Fruit fly (Drosophila melanogaster) whole organism, embryonic: ENCODE results near the gene Scgalpha.

Source experiments
- Blimp-1 ChIP-seq: fragments of 200-800 bp; sonication (Bioruptor generic); optimal IDR thresholded peaks from 3 replicates; lab custom pipeline; 2018; ENCODE audit warnings: missing biosample characterization, missing genetic modification characterization, mild to moderate bottlenecking, moderate library complexity, missing genetic modification reagents
- CG10543 ChIP-seq: fragments of 200-800 bp; sonication (Bioruptor generic); optimal IDR thresholded peaks from 3 replicates; lab custom pipeline; 2017; ENCODE audit warnings: missing biosample characterization, mild to moderate bottlenecking, missing genetic modification characterization, moderate library complexity
- CG11398 ChIP-seq: fragments of 200-800 bp; sonication (Bioruptor generic); optimal IDR thresholded peaks from 2 replicates; lab custom pipeline; 2016; ENCODE audit warnings: missing biosample characterization, missing genetic modification characterization
- CG11456 ChIP-seq: fragments of 200-800 bp; sonication (Bioruptor generic); IDR thresholded peaks from 3 replicates; pipeline ENCODE4 v1.3.6; 2022; ENCODE audit warnings: missing biosample characterization, missing genetic modification characterization
- CG12071 ChIP-seq: fragments of 200-800 bp; sonication (Bioruptor generic); optimal IDR thresholded peaks from 3 replicates; lab custom pipeline; 2018; ENCODE audit warnings: missing biosample characterization, mild to moderate bottlenecking, missing genetic modification characterization
- CG13624 ChIP-seq: fragments of 200-800 bp; sonication (Bioruptor generic); optimal IDR thresholded peaks from 2 replicates; lab custom pipeline; 2016; ENCODE audit warnings: missing biosample characterization, missing genetic modification characterization
- CG13894 ChIP-seq: fragments of 200-800 bp; sonication (Bioruptor generic); optimal IDR thresholded peaks from 3 replicates; lab custom pipeline; 2018; ENCODE audit warnings: missing biosample characterization, mild to moderate bottlenecking, missing genetic modification characterization, moderate library complexity
- CG15696 ChIP-seq: fragments of 200-800 bp; sonication (Bioruptor generic); optimal IDR thresholded peaks from 2 replicates; lab custom pipeline; 2019; ENCODE audit warnings: missing biosample characterization, mild to moderate bottlenecking, missing genetic modification characterization, moderate library complexity
- CG16863 ChIP-seq: fragments of 200-800 bp; sonication (Bioruptor generic); optimal IDR thresholded peaks from 3 replicates; lab custom pipeline; 2016; ENCODE audit warnings: missing biosample characterization, missing genetic modification characterization
- CG18599 ChIP-seq: fragments of 200-800 bp; sonication (Bioruptor generic); optimal IDR thresholded peaks from 3 replicates; lab custom pipeline; 2017; ENCODE audit warnings: missing biosample characterization, missing genetic modification characterization, mild to moderate bottlenecking, moderate library complexity, missing genetic modification reagents
- CG30431 ChIP-seq: fragments of 200-800 bp; sonication (Bioruptor generic); optimal IDR thresholded peaks from 2 replicates; lab custom pipeline; 2017; ENCODE audit warnings: missing biosample characterization, missing genetic modification characterization
- CG6765 ChIP-seq: fragments of 200-800 bp; sonication (Bioruptor generic); optimal IDR thresholded peaks from 3 replicates; lab custom pipeline; 2017; ENCODE audit warnings: missing biosample characterization, mild to moderate bottlenecking, missing genetic modification characterization
- CG6791 ChIP-seq: fragments of 200-800 bp; sonication (Bioruptor generic); IDR thresholded peaks from 3 replicates; pipeline ENCODE4 v1.3.6; 2022; ENCODE audit warnings: missing biosample characterization, missing genetic modification characterization; ENCODE audit not compliant: partially characterized antibody
- CG7556 ChIP-seq: fragments of 200-800 bp; sonication (Bioruptor generic); optimal IDR thresholded peaks from 2 replicates; lab custom pipeline; 2017; ENCODE audit warnings: missing biosample characterization, mild to moderate bottlenecking, missing genetic modification characterization
- CG7745 ChIP-seq: fragments of 200-800 bp; sonication (Bioruptor generic); optimal IDR thresholded peaks from 2 replicates; lab custom pipeline; 2018; ENCODE audit warnings: missing biosample characterization, mild to moderate bottlenecking, missing genetic modification characterization, moderate library complexity
- CG7786 ChIP-seq: fragments of 200-800 bp; sonication (Bioruptor generic); optimal IDR thresholded peaks from 2 replicates; lab custom pipeline; 2016; ENCODE audit warnings: missing biosample characterization, missing genetic modification characterization
- D ChIP-seq, 2 experiments: fragments of 200-800 bp in 1 of 2; fragments of >200 bp in 1 of 2; sonication (Bioruptor generic) in 1 of 2; optimal IDR thresholded peaks; 2 replicates in 1 of 2; 3 replicates in 1 of 2; lab custom pipeline; 2017; ENCODE audit warnings: mild to moderate bottlenecking in 1 of 2, missing biosample characterization in 1 of 2, missing genetic modification characterization in 1 of 2, missing genetic modification reagents in 1 of 2
- ERR ChIP-seq: fragments of 200-800 bp; sonication (Bioruptor generic); optimal IDR thresholded peaks from 2 replicates; lab custom pipeline; 2016; ENCODE audit warnings: missing biosample characterization, missing genetic modification characterization
- HHEX ChIP-seq: fragments of 200-800 bp; sonication (Bioruptor generic); optimal IDR thresholded peaks from 3 replicates; lab custom pipeline; 2017; ENCODE audit warnings: missing biosample characterization, mild to moderate bottlenecking, missing genetic modification characterization, missing genetic modification reagents
- Hand ChIP-seq: fragments of 200-800 bp; sonication (Bioruptor generic); optimal IDR thresholded peaks from 2 replicates; lab custom pipeline; 2017; ENCODE audit warnings: mild to moderate bottlenecking, missing biosample characterization, missing genetic modification reagents, missing genetic modification characterization
- Hr3 ChIP-seq: fragments of 200-800 bp; sonication (Bioruptor generic); optimal IDR thresholded peaks from 3 replicates; lab custom pipeline; 2016; ENCODE audit warnings: missing biosample characterization, missing genetic modification characterization
- Hr78 ChIP-seq, 2 experiments: fragments of 200-800 bp in 1 of 2; fragments of >200 bp in 1 of 2; sonication (Bioruptor generic) in 1 of 2; optimal IDR thresholded peaks; 2 replicates each; lab custom pipeline; 2017 to 2019; ENCODE audit warnings: missing biosample characterization in 2 of 2, missing genetic modification characterization in 2 of 2, mild to moderate bottlenecking in 1 of 2, moderate library complexity in 1 of 2
- Mad ChIP-seq: fragments of 200-800 bp; sonication (Bioruptor generic); optimal IDR thresholded peaks from 2 replicates; lab custom pipeline; 2016; ENCODE audit warnings: missing biosample characterization, missing genetic modification characterization
- Med ChIP-seq: fragments of 200-800 bp; sonication (Bioruptor generic); peaks from one replicate; lab custom pipeline; 2016; ENCODE audit warnings: missing biosample characterization, missing genetic modification characterization, mild to moderate bottlenecking, inconsistent platforms, moderate library complexity
- NFAT ChIP-seq: fragments of 200-800 bp; sonication (Bioruptor generic); IDR thresholded peaks from 2 replicates; pipeline ENCODE4 v1.3.6; 2022; ENCODE audit warnings: missing biosample characterization, missing genetic modification characterization
- Neu2 ChIP-seq: fragments of 200-800 bp; sonication (Bioruptor generic); optimal IDR thresholded peaks from 3 replicates; lab custom pipeline; 2016; ENCODE audit warnings: missing biosample characterization, missing genetic modification characterization, borderline replicate concordance
- Opbp ChIP-seq: fragments of 200-800 bp; sonication (Bioruptor generic); IDR thresholded peaks from 3 replicates; pipeline ENCODE4 v1.3.6; 2022; ENCODE audit warnings: missing biosample characterization, missing genetic modification characterization; ENCODE audit not compliant: partially characterized antibody
- Rfx ChIP-seq: fragments of 200-800 bp; sonication (Bioruptor generic); IDR thresholded peaks from 2 replicates; pipeline ENCODE4 v1.3.6; 2022; ENCODE audit warnings: missing biosample characterization, missing genetic modification characterization
- bcd ChIP-seq: fragments of 200-800 bp; sonication (Bioruptor generic); optimal IDR thresholded peaks from 2 replicates; lab custom pipeline; 2017; ENCODE audit warnings: missing biosample characterization, mild to moderate bottlenecking, missing genetic modification characterization
- bowl ChIP-seq: fragments of 200-800 bp; sonication (Bioruptor generic); IDR thresholded peaks from 2 replicates; pipeline ENCODE4 v1.3.6; 2022; ENCODE audit warnings: missing biosample characterization, missing genetic modification characterization
- bsh ChIP-seq, 2 experiments: fragments of 200-800 bp; sonication (Bioruptor generic); optimal IDR thresholded peaks; 2 replicates each; lab custom pipeline; 2017 to 2018; ENCODE audit warnings: mild to moderate bottlenecking in 2 of 2, missing biosample characterization in 2 of 2, missing genetic modification characterization in 2 of 2, moderate library complexity in 1 of 2
- cg ChIP-seq: fragments of 200-800 bp; sonication (Bioruptor generic); optimal IDR thresholded peaks from 3 replicates; lab custom pipeline; 2019; ENCODE audit warnings: missing biosample characterization, mild to moderate bottlenecking, missing genetic modification characterization, moderate library complexity
- chm ChIP-seq: fragments of 200-800 bp; sonication (Bioruptor generic); IDR thresholded peaks from 2 replicates; pipeline ENCODE4 v1.3.6; 2022; ENCODE audit warnings: missing biosample characterization, missing genetic modification characterization
- crp ChIP-seq, 2 experiments: fragments of 200-800 bp; sonication (Bioruptor generic); optimal IDR thresholded peaks; 2 replicates in 1 of 2; 3 replicates in 1 of 2; lab custom pipeline; 2017; ENCODE audit warnings: missing biosample characterization in 2 of 2, missing genetic modification characterization in 2 of 2, mild to moderate bottlenecking in 1 of 2, moderate library complexity in 1 of 2
- disco-r ChIP-seq: fragments of 200-800 bp; sonication (Bioruptor generic); optimal IDR thresholded peaks from 2 replicates; lab custom pipeline; 2016; ENCODE audit warnings: missing biosample characterization, missing genetic modification characterization
- eve ChIP-seq, 2 experiments: fragments of >200 bp; optimal IDR thresholded peaks; 2 replicates each; lab custom pipeline; 2017; ENCODE audit warnings: missing biosample characterization in 2 of 2, missing genetic modification characterization in 2 of 2
- gem ChIP-seq: fragments of 200-800 bp; sonication (Bioruptor generic); optimal IDR thresholded peaks from 2 replicates; lab custom pipeline; 2019; ENCODE audit warnings: missing biosample characterization, mild to moderate bottlenecking, missing genetic modification characterization, moderate library complexity
- hbn ChIP-seq: fragments of 200-800 bp; sonication (Bioruptor generic); IDR thresholded peaks from 2 replicates; pipeline ENCODE4 v1.3.6; 2022; ENCODE audit warnings: missing biosample characterization, missing genetic modification characterization; ENCODE audit not compliant: partially characterized antibody
- hth ChIP-seq: fragments of >200 bp; optimal IDR thresholded peaks from 2 replicates; lab custom pipeline; 2017; ENCODE audit warnings: inconsistent platforms
- ind ChIP-seq: fragments of 200-800 bp; sonication (Bioruptor generic); optimal IDR thresholded peaks from 3 replicates; lab custom pipeline; 2016; ENCODE audit warnings: missing biosample characterization, missing genetic modification characterization
- lov ChIP-seq, 2 experiments: fragments of 200-800 bp in 1 of 2; fragments of >200 bp in 1 of 2; sonication (Bioruptor generic) in 1 of 2; IDR thresholded peaks in 1 of 2; optimal IDR thresholded peaks in 1 of 2; 2 replicates in 1 of 2; 3 replicates in 1 of 2; pipeline versions ENCODE4 v1.3.6 to Lab custom; 2017 to 2022; ENCODE audit warnings: missing biosample characterization in 1 of 2, missing genetic modification characterization in 1 of 2
- luna ChIP-seq: fragments of 200-800 bp; sonication (Bioruptor generic); optimal IDR thresholded peaks from 2 replicates; lab custom pipeline; 2016; ENCODE audit warnings: missing biosample characterization, missing genetic modification characterization
- otp ChIP-seq: fragments of 200-800 bp; sonication (Bioruptor generic); IDR thresholded peaks from 3 replicates; pipeline ENCODE4, ENCODE4 v1.3.6; 2022; ENCODE audit warnings: missing biosample characterization, missing genetic modification characterization
- pho ChIP-seq: fragments of 200-800 bp; sonication (Bioruptor generic); optimal IDR thresholded peaks from 2 replicates; lab custom pipeline; 2016; ENCODE audit warnings: missing biosample characterization, missing genetic modification characterization
- pita ChIP-seq: fragments of 200-800 bp; sonication (Bioruptor generic); optimal IDR thresholded peaks from 2 replicates; lab custom pipeline; 2017; ENCODE audit warnings: missing biosample characterization, mild to moderate bottlenecking, missing genetic modification characterization
- sc ChIP-seq, 3 experiments: fragments of >200 bp in 2 of 3; fragments of 200-800 bp in 1 of 3; sonication (Bioruptor generic) in 1 of 3; optimal IDR thresholded peaks; 2 replicates in 2 of 3; 3 replicates in 1 of 3; lab custom pipeline; 2017; ENCODE audit warnings: mild to moderate bottlenecking in 1 of 3, missing biosample characterization in 1 of 3, missing genetic modification characterization in 1 of 3, missing genetic modification reagents in 1 of 3
- seq ChIP-seq: fragments of 200-800 bp; sonication (Bioruptor generic); IDR thresholded peaks from 2 replicates; pipeline ENCODE4 v1.3.6; 2022; ENCODE audit warnings: missing biosample characterization, missing genetic modification characterization
- sqz ChIP-seq: fragments of 200-800 bp; sonication (Bioruptor generic); optimal IDR thresholded peaks from 3 replicates; lab custom pipeline; 2018; ENCODE audit warnings: missing biosample characterization, mild to moderate bottlenecking, missing genetic modification characterization
- twi ChIP-seq: fragments of 200-800 bp; optimal IDR thresholded peaks from 2 replicates; lab custom pipeline; 2019; ENCODE audit warnings: missing biosample characterization, mild to moderate bottlenecking, missing genetic modification characterization, moderate library complexity

Gene Scgalpha

dm6 chr2L:8296395-8296794 lies 6.8 kb upstream of the Scgalpha start (continued):
- TF ChIP-seq Rfx (GFP tag; lab: Robert Waterston, UW) (0 out of 2 replicates have a peak, but pooled peaks have one; percentile 22), ind (no peak), NFAT (GFP tag; lab: Robert Waterston, UW) (0 out of 2 replicates have a peak, but pooled peaks have one; percentile 9), CG18599 (GFP tag; lab: Kevin White, UChicago) (peak; percentile 16), CG15696 (no peak), CG7786 (GFP tag; lab: Kevin White, UChicago) (no peak), pho (GFP tag; lab: Kevin White, UChicago) (no peak), chm (peak; percentile 31; the same call in 1 of the 2 replicates), CG7745 (tag; lab: Kevin White, UChicago) (peak; percentile 14), Opbp (GFP tag; lab: Robert Waterston, UW) (no peak), CG13894 (tag; lab: Kevin White, UChicago) (peak; percentile 24), CG6765 (GFP tag; lab: Kevin White, UChicago) (no peak), Neu2 (GFP tag; lab: Kevin White, UChicago) (no peak), CG11398 (GFP tag; lab: Kevin White, UChicago) (no peak), Hr3 (GFP tag; lab: Kevin White, UChicago) (no peak), pita (GFP tag; lab: Kevin White, UChicago) (no peak), CG12071 (GFP tag; lab: Kevin White, UChicago) (no peak), luna (GFP tag; lab: Kevin White, UChicago) (no peak), eve (GFP tag; optimal IDR thresholded peaks at IDR 0.05; lab: Kevin White, UChicago) (no peak), CG10543 (GFP tag; lab: Kevin White, UChicago) (no peak), sqz (GFP tag; lab: Kevin White, UChicago) (peak; percentile 33), Med (GFP tag; lab: Kevin White, UChicago) (peak; percentile 41), ERR (GFP tag; lab: Kevin White, UChicago) (no peak), cg (GFP tag; lab: Kevin White, UChicago) (peak; percentile 64), bcd (GFP tag; lab: Kevin White, UChicago) (no peak), Hr78 (GFP tag; optimal IDR thresholded peaks at IDR 0.05; lab: Kevin White, UChicago) (no peak), Hand (GFP tag; lab: Kevin White, UChicago) (no peak), gem (peak; percentile 5), Blimp-1 (GFP tag; lab: Kevin White, UChicago) (no peak), CG16863 (GFP tag; lab: Kevin White, UChicago) (no peak), crp (GFP tag; optimal IDR thresholded peaks at IDR 0.05; lab: Kevin White, UChicago) (no peak), CG7556 (GFP tag; lab: Kevin White, UChicago) (peak; percentile 11), CG6791 (0 out of 3 replicates have a peak, but pooled peaks have one; percentile 13), CG30431 (no peak), HHEX (GFP tag; lab: Kevin White, UChicago) (no peak)

dm6 chr2L:8297070-8297469 lies 6.2 kb upstream of the Scgalpha start:
- no peak for TF ChIP-seq disco-r (GFP tag; lab: Kevin White, UChicago)
- TF ChIP-seq hth (lab: Kevin White, UChicago), result no peak
- TF ChIP-seq otp (GFP tag; lab: Robert Waterston, UW), result no peak
- no peak for TF ChIP-seq CG13624
- TF ChIP-seq D (optimal IDR thresholded peaks at IDR 0.05; lab: Kevin White, UChicago), result no peak
- TF ChIP-seq D (GFP tag; optimal IDR thresholded peaks at IDR 0.05; lab: Kevin White, UChicago), result no peak
- no peak for TF ChIP-seq CG11456
- peak; percentile 83 for TF ChIP-seq seq (GFP tag; lab: Robert Waterston, UW)
- no peak for TF ChIP-seq lov (optimal IDR thresholded peaks at IDR 0.05; lab: Kevin White, UChicago)
- no peak for TF ChIP-seq lov (GFP tag; IDR thresholded peaks at IDR 0.05; lab: Robert Waterston, UW)
- TF ChIP-seq twi, result peak; percentile 17
- TF ChIP-seq bowl, result 0 out of 2 replicates have a peak, but pooled peaks have one; percentile 8
- TF ChIP-seq hbn (GFP tag; lab: Robert Waterston, UW), result no peak
- TF ChIP-seq bsh (GFP tag; optimal IDR thresholded peaks at IDR 0.05; lab: Kevin White, UChicago), result no peak
- no peak for TF ChIP-seq Mad (GFP tag; lab: Kevin White, UChicago)
- no peak for TF ChIP-seq sc (optimal IDR thresholded peaks at IDR 0.05; lab: Kevin White, UChicago)
- TF ChIP-seq sc (GFP tag; optimal IDR thresholded peaks at IDR 0.05; lab: Kevin White, UChicago), result no peak
